Fruit fly (Drosophila melanogaster): Measurements from ENCODE around the gene CG13599.

- TF ChIP-seq CG8478 (optimal IDR thresholded peaks at IDR 0.05) (no peak), CTCF (optimal IDR thresholded peaks at IDR 0.05) (no peak)
These were observed 2.4 kb upstream of the CG13599 start, which contains the start of the genes CG43998, CG43999 and CG31142 for dm6 chr3R:23928950-23929602.
